Worm (Caenorhabditis elegans) whole organism, young adult: ENCODE results near the gene F53A3.7.

Source experiments
- B0035.1 ChIP-seq: sonication (generic microtip); optimal IDR thresholded peaks from 2 replicates; lab custom pipeline; 2016; ENCODE audit warnings: missing genetic modification characterization, mild to moderate bottlenecking, missing compliant biosample characterization, missing genotype, missing genetic modification reagents
- B0336.3 ChIP-seq: fragments of 200-800 bp; sonication (Bioruptor generic); IDR thresholded peaks from 2 replicates; pipeline ENCODE4 v1.3.6; 2022; ENCODE audit warnings: missing genetic modification characterization, missing compliant biosample characterization
- C06A6.2 ChIP-seq: fragments of 200-800 bp; sonication (Bioruptor generic); conservative IDR thresholded peaks from 2 replicates; pipeline ENCODE4 v1.3.6; 2022; ENCODE audit warnings: missing genetic modification characterization, missing compliant biosample characterization
- F22D6.2 ChIP-seq: sonication (generic microtip); optimal IDR thresholded peaks from 2 replicates; lab custom pipeline; 2016; ENCODE audit warnings: mild to moderate bottlenecking, missing genetic modification characterization, missing compliant biosample characterization
- F37B4.10 ChIP-seq: fragments of 200-800 bp; sonication (Bioruptor generic); IDR thresholded peaks from 2 replicates; pipeline ENCODE4 v1.3.6; 2022; ENCODE audit warnings: missing genetic modification characterization, missing compliant biosample characterization
- K11D2.4 ChIP-seq: fragments of 200-800 bp; sonication (Bioruptor generic); IDR thresholded peaks from 2 replicates; pipeline ENCODE4 v1.3.6; 2022; ENCODE audit warnings: missing genetic modification reagents, missing genetic modification characterization, missing compliant biosample characterization
- T07F8.4 ChIP-seq: sonication (generic microtip); optimal IDR thresholded peaks from 2 replicates; lab custom pipeline; 2016; ENCODE audit warnings: mild to moderate bottlenecking, missing genetic modification characterization, moderate library complexity, missing compliant biosample characterization
- Y53F4B.3 ChIP-seq: fragments of 200-800 bp; sonication (Bioruptor generic); IDR thresholded peaks from 2 replicates; pipeline ENCODE4 v1.3.6; 2022; ENCODE audit warnings: missing genetic modification reagents, missing genetic modification characterization, missing compliant biosample characterization
- Y79H2A.3 ChIP-seq: fragments of 200-800 bp; sonication (Bioruptor generic); conservative IDR thresholded peaks from 2 replicates; pipeline ENCODE4 v1.3.6; 2022; ENCODE audit warnings: missing genetic modification reagents, missing genetic modification characterization, missing compliant biosample characterization
- atf-7 ChIP-seq: sonication (generic microtip); optimal IDR thresholded peaks from 2 replicates; lab custom pipeline; 2017; ENCODE audit warnings: mild to moderate bottlenecking, missing genetic modification characterization, missing compliant biosample characterization
- athp-1 ChIP-seq: sonication (generic microtip); optimal IDR thresholded peaks from 2 replicates; lab custom pipeline; 2017; ENCODE audit warnings: mild to moderate bottlenecking, missing genetic modification characterization, missing compliant biosample characterization
- attf-3 ChIP-seq: fragments of 200-800 bp; sonication (Bioruptor generic); conservative IDR thresholded peaks from 2 replicates; pipeline ENCODE4 v1.3.6; 2022; ENCODE audit warnings: missing genetic modification reagents, missing genetic modification characterization, missing compliant biosample characterization
- attf-5 ChIP-seq: fragments of 200-800 bp; sonication (Bioruptor generic); optimal IDR thresholded peaks from 2 replicates; lab custom pipeline; 2018; ENCODE audit warnings: mild to moderate bottlenecking, missing genetic modification characterization, missing compliant biosample characterization
- attf-6 ChIP-seq: fragments of 200-800 bp; sonication (Bioruptor generic); IDR thresholded peaks from 2 replicates; pipeline ENCODE4 v1.3.6; 2022; ENCODE audit warnings: missing genetic modification reagents, missing genetic modification characterization, missing compliant biosample characterization
- cebp-1 ChIP-seq, 2 experiments: fragments of 200-800 bp in 1 of 2; sonication (Bioruptor generic) in 1 of 2; sonication (generic microtip) in 1 of 2; IDR thresholded peaks in 1 of 2; optimal IDR thresholded peaks in 1 of 2; 2 replicates each; pipeline versions ENCODE4 v1.3.6 to Lab custom; 2017 to 2022; ENCODE audit warnings: missing compliant biosample characterization in 2 of 2, missing genetic modification characterization in 2 of 2, mild to moderate bottlenecking in 1 of 2, missing genetic modification reagents in 1 of 2, moderate library complexity in 1 of 2
- ceh-100 ChIP-seq: fragments of 200-800 bp; sonication (Bioruptor generic); IDR thresholded peaks from 2 replicates; pipeline ENCODE4 v1.3.6; 2022; ENCODE audit warnings: missing genetic modification reagents, missing genetic modification characterization, missing compliant biosample characterization
- chd-7 ChIP-seq: sonication (generic microtip); optimal IDR thresholded peaks from 2 replicates; lab custom pipeline; 2016; ENCODE audit warnings: mild to moderate bottlenecking, missing genetic modification characterization, moderate library complexity, missing compliant biosample characterization
- egrh-3 ChIP-seq: fragments of 200-800 bp; sonication (Bioruptor generic); IDR thresholded peaks from 2 replicates; pipeline ENCODE4 v1.3.6; 2022; ENCODE audit warnings: missing genetic modification reagents, missing genetic modification characterization, missing compliant biosample characterization
- fkh-3 ChIP-seq: sonication (generic microtip); optimal IDR thresholded peaks from 2 replicates; lab custom pipeline; 2016; ENCODE audit warnings: mild to moderate bottlenecking, missing genetic modification characterization, missing compliant biosample characterization
- hmg-1.2 ChIP-seq: fragments of 200-800 bp; sonication (Bioruptor generic); IDR thresholded peaks from 2 replicates; pipeline ENCODE4 v1.3.6; 2022; ENCODE audit warnings: missing genetic modification reagents, missing genetic modification characterization, missing compliant biosample characterization
- hsf-1 ChIP-seq: fragments of 200-800 bp; sonication (Bioruptor generic); IDR thresholded peaks from 2 replicates; pipeline ENCODE4 v1.3.6; 2022; ENCODE audit warnings: missing genetic modification reagents, missing genetic modification characterization, missing compliant biosample characterization
- lsl-1 ChIP-seq: fragments of 200-800 bp; sonication (Bioruptor generic); optimal IDR thresholded peaks from 2 replicates; lab custom pipeline; 2018; ENCODE audit warnings: mild to moderate bottlenecking, missing genetic modification characterization, moderate library complexity, missing compliant biosample characterization
- lsy-27 ChIP-seq: sonication (generic microtip); optimal IDR thresholded peaks from 2 replicates; lab custom pipeline; 2017; ENCODE audit warnings: missing genetic modification characterization, mild to moderate bottlenecking, missing compliant biosample characterization, antibody characterized with exemption, missing genotype, borderline replicate concordance; ENCODE audit not compliant: insufficient read depth
- nfyb-1 ChIP-seq: fragments of 200-800 bp; sonication (Bioruptor generic); IDR thresholded peaks from 2 replicates; pipeline ENCODE4 v1.3.6; 2022; ENCODE audit warnings: missing genetic modification reagents, missing genetic modification characterization, missing compliant biosample characterization
- rcor-1 ChIP-seq: fragments of 200-800 bp; sonication (Bioruptor generic); IDR thresholded peaks from 2 replicates; pipeline ENCODE4 v1.3.6; 2022; ENCODE audit warnings: missing genetic modification reagents, missing genetic modification characterization, missing compliant biosample characterization
- snpc-3.4 ChIP-seq: sonication (generic microtip); optimal IDR thresholded peaks from 2 replicates; lab custom pipeline; 2017; ENCODE audit warnings: missing genetic modification characterization, mild to moderate bottlenecking, missing compliant biosample characterization, antibody characterized with exemption, moderate library complexity, missing genotype, missing genetic modification reagents
- tbp1 ChIP-seq: fragments of 200-800 bp; sonication (Bioruptor generic); optimal IDR thresholded peaks from 2 replicates; lab custom pipeline; 2018; ENCODE audit warnings: mild to moderate bottlenecking, missing genetic modification characterization, missing compliant biosample characterization
- zfh-2 ChIP-seq: fragments of 200-800 bp; sonication (Bioruptor generic); conservative IDR thresholded peaks from 2 replicates; pipeline ENCODE4 v1.3.6; 2022; ENCODE audit warnings: missing genetic modification reagents, missing genetic modification characterization, missing compliant biosample characterization
- ztf-18 ChIP-seq: sonication (generic microtip); optimal IDR thresholded peaks from 2 replicates; lab custom pipeline; 2016; ENCODE audit warnings: missing genotype, mild to moderate bottlenecking, missing genetic modification characterization, missing compliant biosample characterization
- ztf-22 ChIP-seq: fragments of 200-800 bp; sonication (Bioruptor generic); optimal IDR thresholded peaks from 2 replicates; lab custom pipeline; 2018; ENCODE audit warnings: mild to moderate bottlenecking, missing genetic modification characterization, moderate library complexity, missing compliant biosample characterization
- ztf-26 ChIP-seq: sonication (generic microtip); optimal IDR thresholded peaks from 2 replicates; lab custom pipeline; 2017; ENCODE audit warnings: missing genetic modification characterization, missing compliant biosample characterization

The F53A3.7 gene

ce11 chrIII:1931509-1931908 is 19.8 kb upstream of the F53A3.7 start (continued):
- TF ChIP-seq snpc-3.4 (tag; lab: Kevin White, UChicago): no peak

- TF ChIP-seq B0336.3 (GFP tag; lab: Robert Waterston, UW): no peak
- no peak for TF ChIP-seq ztf-18
- peak; percentile 73 for TF ChIP-seq zfh-2 (GFP tag; lab: Robert Waterston, UW)
- no peak for TF ChIP-seq B0035.1 (tag; lab: Kevin White, UChicago)
- TF ChIP-seq ztf-26: no peak
- TF ChIP-seq attf-6 (GFP tag; lab: Robert Waterston, UW): no peak
- peak; percentile 72; the same call in 1 of the 2 replicates for TF ChIP-seq egrh-3 (GFP tag; lab: Robert Waterston, UW)
- TF ChIP-seq ceh-100 (GFP tag; lab: Robert Waterston, UW): no peak
- TF ChIP-seq lsy-27 (tag; lab: Kevin White, UChicago): no peak
- TF ChIP-seq Y79H2A.3 (GFP tag; lab: Robert Waterston, UW): no peak
- TF ChIP-seq Y53F4B.3 (GFP tag; lab: Robert Waterston, UW): no peak
- peak; percentile 15; the same call in 1 of the 2 replicates for TF ChIP-seq nfyb-1 (GFP tag; lab: Robert Waterston, UW)
- no peak for TF ChIP-seq F37B4.10 (GFP tag; lab: Robert Waterston, UW)
- TF ChIP-seq cebp-1 (GFP tag; IDR thresholded peaks at IDR 0.05; lab: Robert Waterston, UW): no peak
- TF ChIP-seq cebp-1 (tag; optimal IDR thresholded peaks at IDR 0.05; lab: Kevin White, UChicago): no peak
Observed at ce11 chrIII:1932018-1932417, 19.3 kb upstream of the F53A3.7 start.

- TF ChIP-seq atf-7 (tag; lab: Kevin White, UChicago): no peak
- no peak for TF ChIP-seq ztf-22 (GFP tag; lab: Kevin White, UChicago)
- TF ChIP-seq K11D2.4 (GFP tag; lab: Robert Waterston, UW): no peak
- TF ChIP-seq attf-5 (GFP tag; lab: Kevin White, UChicago): no peak
- no peak for TF ChIP-seq hsf-1
- TF ChIP-seq F22D6.2 (tag; lab: Kevin White, UChicago): no peak
- no peak for TF ChIP-seq tbp1 (GFP tag; lab: Kevin White, UChicago)
- no peak for TF ChIP-seq Y53F4B.3 (GFP tag; lab: Robert Waterston, UW)
- TF ChIP-seq chd-7: no peak
- peak; percentile 74 for TF ChIP-seq zfh-2 (GFP tag; lab: Robert Waterston, UW)
- TF ChIP-seq athp-1: no peak
- no peak for TF ChIP-seq T07F8.4
- no peak for TF ChIP-seq rcor-1 (GFP tag; lab: Robert Waterston, UW)
- peak; percentile 50; the same call in 1 of the 2 replicates for TF ChIP-seq egrh-3 (GFP tag; lab: Robert Waterston, UW)
Observed at ce11 chrIII:1934141-1934540, 17.2 kb upstream of the F53A3.7 start.

- TF ChIP-seq C06A6.2 (GFP tag; lab: Robert Waterston, UW): no peak
- peak; percentile 42 for TF ChIP-seq fkh-3
- peak; percentile 15 for TF ChIP-seq lsl-1 (GFP tag; lab: Kevin White, UChicago)
- TF ChIP-seq egrh-3 (GFP tag; lab: Robert Waterston, UW): peak; percentile 22; the same call in 1 of the 2 replicates
- TF ChIP-seq hmg-1.2 (GFP tag; lab: Robert Waterston, UW): no peak
- no peak for TF ChIP-seq attf-3 (GFP tag; lab: Robert Waterston, UW)
- peak; percentile 69 for TF ChIP-seq zfh-2 (GFP tag; lab: Robert Waterston, UW)
Observed at ce11 chrIII:1937879-1938438, 13.4 kb upstream of the F53A3.7 start.
